Worm (Caenorhabditis elegans): ENCODE results near the gene ham-3.

Gene ham-3

DNA sequence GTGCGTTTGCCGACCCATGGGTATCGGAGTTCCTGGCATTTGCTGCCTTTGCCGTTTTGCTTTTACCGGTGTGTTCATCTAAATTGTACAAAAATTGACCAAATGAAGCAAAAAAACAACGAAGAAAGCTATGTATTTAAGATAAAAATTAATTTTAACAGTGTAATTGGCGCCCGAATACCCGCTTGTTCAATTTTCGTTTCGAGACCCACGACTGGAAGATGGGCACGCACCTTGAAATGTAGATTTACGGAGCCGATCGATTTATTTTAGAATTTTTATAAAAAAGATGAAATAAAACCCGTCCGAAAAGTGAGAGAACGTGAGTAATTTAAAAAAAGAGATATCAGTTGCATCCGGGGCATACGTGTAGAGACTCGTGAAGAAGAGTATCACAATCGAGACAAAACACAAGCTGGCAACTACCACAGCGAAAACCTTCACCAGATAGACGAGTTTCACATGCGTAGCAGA, 32.0 kb upstream of the ham-3 start, which contains the start of gene hal-2:
hal-2 (minus strand) TSS at position 424 of the 474 bp plus-strand sequence.
- TF ChIP-seq ceh-36 (tag; optimal IDR thresholded peaks at IDR 0.05) (no peak), tra-4 (tag; optimal IDR thresholded peaks at IDR 0.05) (no peak), flt-1 (GFP tag; IDR thresholded peaks at IDR 0.05) (no peak), tbx-11 (GFP tag; IDR thresholded peaks at IDR 0.05) (no peak), pes-1 (GFP tag; IDR thresholded peaks at IDR 0.05) (no peak), ceh-13 (GFP tag; optimal IDR thresholded peaks at IDR 0.05) (no peak), tbx-37 (GFP tag; conservative IDR thresholded peaks at IDR 0.05) (no peak), B0310.2 (tag; optimal IDR thresholded peaks at IDR 0.05) (no peak), hmg-4 (GFP tag; optimal IDR thresholded peaks at IDR 0.05) (no peak), hmbx-1 (tag; optimal IDR thresholded peaks at IDR 0.05) (no peak), F13C5.2 (tag; optimal IDR thresholded peaks at IDR 0.05) (no peak), scrt-1 (GFP tag; IDR thresholded peaks at IDR 0.05) (no peak), ama-1 (optimal IDR thresholded peaks at IDR 0.05) (no peak), ets-7 (tag; optimal IDR thresholded peaks at IDR 0.05) (no peak), aly-1 (tag; optimal IDR thresholded peaks at IDR 0.05) (no peak), sea-1 (GFP tag; conservative IDR thresholded peaks at IDR 0.05) (no peak), hnd-1 (tag; optimal IDR thresholded peaks at IDR 0.05) (no peak)

DNA sequence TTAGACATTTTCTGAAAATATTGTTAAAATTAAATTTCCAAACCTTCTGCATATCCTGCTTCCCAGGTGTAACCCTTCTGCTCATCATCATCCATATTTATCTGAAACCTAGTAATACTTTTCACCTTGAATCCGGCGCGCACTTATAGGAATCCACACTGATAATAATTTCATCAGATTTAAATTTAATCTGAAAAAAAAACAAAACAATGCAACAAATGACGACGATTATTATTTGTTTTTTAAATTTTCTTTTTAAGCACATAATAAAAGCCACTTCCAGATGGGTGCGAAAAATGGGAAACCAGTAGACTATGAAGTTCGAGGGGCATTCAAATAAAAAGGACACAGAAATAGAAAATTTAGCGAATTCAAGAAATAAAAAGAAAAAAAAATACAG, 29.9 kb upstream of the ham-3 start, which contains the start of gene gtf-2H2C:
gtf-2H2C (minus strand) TSS at position 101 of the 400 bp plus-strand sequence.
- TF ChIP-seq hmg-4 (GFP tag; optimal IDR thresholded peaks at IDR 0.05) (no peak), tbx-11 (GFP tag; IDR thresholded peaks at IDR 0.05) (no peak)

DNA sequence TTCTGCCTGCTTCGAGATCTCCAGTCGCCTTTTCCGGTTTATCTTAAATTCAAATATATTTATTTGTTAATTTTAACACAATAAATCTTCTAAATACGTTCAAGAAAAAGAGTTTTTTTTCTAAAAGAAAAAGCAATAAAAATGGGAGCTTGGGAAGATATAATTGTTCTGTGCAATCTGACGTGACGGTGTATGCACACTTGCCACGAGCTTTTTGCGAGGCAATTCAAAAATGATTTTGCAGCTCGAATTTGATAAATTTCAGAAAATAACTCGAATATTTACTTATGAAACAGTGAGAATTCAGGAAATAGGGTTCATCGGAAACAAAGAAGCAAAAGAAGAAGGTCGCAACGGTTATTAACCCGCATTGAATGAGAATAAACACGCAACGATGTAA, 27.5 kb upstream of the ham-3 start:
- no peak for TF ChIP-seq ceh-13 (GFP tag; optimal IDR thresholded peaks at IDR 0.05)
- no peak for TF ChIP-seq aly-1 (tag; optimal IDR thresholded peaks at IDR 0.05)
- TF ChIP-seq pes-1 (GFP tag; IDR thresholded peaks at IDR 0.05), result no peak
- TF ChIP-seq tra-4 (tag; optimal IDR thresholded peaks at IDR 0.05), result no peak
- no peak for TF ChIP-seq hmbx-1 (tag; optimal IDR thresholded peaks at IDR 0.05)
- no peak for TF ChIP-seq B0310.2 (tag; optimal IDR thresholded peaks at IDR 0.05)
- TF ChIP-seq hnd-1 (tag; optimal IDR thresholded peaks at IDR 0.05), result no peak
- TF ChIP-seq sea-1 (GFP tag; conservative IDR thresholded peaks at IDR 0.05), result no peak
- no peak for TF ChIP-seq ets-7 (tag; optimal IDR thresholded peaks at IDR 0.05)

DNA sequence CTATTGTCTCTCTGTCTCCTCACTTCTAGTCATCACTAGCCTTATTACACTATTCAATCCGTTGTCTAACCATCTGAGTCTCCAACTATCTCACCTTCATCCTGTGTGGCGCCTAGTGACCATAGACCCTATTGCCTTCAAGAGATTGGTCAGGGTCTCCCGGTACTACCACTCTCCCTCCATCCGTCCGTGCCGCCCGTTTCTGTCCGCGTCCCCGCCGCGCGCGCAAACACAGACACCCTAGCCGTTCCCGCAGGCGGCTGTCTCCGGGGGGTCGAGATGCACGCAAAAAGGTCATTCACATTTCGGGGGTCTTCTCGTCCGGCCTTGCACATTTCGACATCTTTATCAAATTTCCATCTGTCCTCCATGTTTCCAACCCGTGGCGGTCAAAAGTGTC, 26.0 kb upstream of the ham-3 start:
- no peak for TF ChIP-seq ets-7 (tag; optimal IDR thresholded peaks at IDR 0.05)
- no peak for TF ChIP-seq tbx-11 (GFP tag; IDR thresholded peaks at IDR 0.05)
- TF ChIP-seq ceh-36 (tag; optimal IDR thresholded peaks at IDR 0.05), result peak; percentile 43
- TF ChIP-seq hmbx-1 (tag; optimal IDR thresholded peaks at IDR 0.05), result no peak
- TF ChIP-seq hnd-1 (tag; optimal IDR thresholded peaks at IDR 0.05), result no peak
- no peak for TF ChIP-seq pes-1 (GFP tag; IDR thresholded peaks at IDR 0.05)
- TF ChIP-seq hmg-4 (GFP tag; optimal IDR thresholded peaks at IDR 0.05), result peak; percentile 91
- TF ChIP-seq sea-1 (GFP tag; conservative IDR thresholded peaks at IDR 0.05), result no peak
- no peak for TF ChIP-seq flt-1 (GFP tag; IDR thresholded peaks at IDR 0.05)
- peak; percentile 23 for TF ChIP-seq F13C5.2 (tag; optimal IDR thresholded peaks at IDR 0.05)
- TF ChIP-seq scrt-1 (GFP tag; IDR thresholded peaks at IDR 0.05), result no peak
- TF ChIP-seq ceh-13 (GFP tag; optimal IDR thresholded peaks at IDR 0.05), result no peak
- TF ChIP-seq B0310.2 (tag; optimal IDR thresholded peaks at IDR 0.05), result no peak
- TF ChIP-seq ama-1 (optimal IDR thresholded peaks at IDR 0.05), result no peak
- TF ChIP-seq tbx-37 (GFP tag; conservative IDR thresholded peaks at IDR 0.05), result no peak
- no peak for TF ChIP-seq tra-4 (tag; optimal IDR thresholded peaks at IDR 0.05)
- peak; percentile 52 for TF ChIP-seq aly-1 (tag; optimal IDR thresholded peaks at IDR 0.05)

DNA sequence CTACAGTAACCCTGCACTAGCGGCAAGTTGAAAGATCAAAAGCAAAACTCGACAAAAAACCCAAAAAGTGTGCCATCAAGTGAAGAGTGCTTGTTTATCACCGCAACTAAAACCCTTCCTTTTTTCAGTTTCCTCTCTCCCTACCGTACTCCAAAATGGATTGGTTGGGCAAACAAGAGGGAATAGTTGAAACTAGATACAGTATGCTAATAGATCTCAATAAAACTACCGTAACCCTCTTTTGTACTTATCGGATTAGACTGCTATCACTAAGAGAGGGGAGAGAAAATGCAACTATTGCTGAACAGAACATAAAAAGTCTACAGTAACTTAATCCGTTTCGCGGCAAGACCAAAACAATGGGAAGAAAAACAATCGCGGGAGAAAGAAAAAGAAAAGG, 25.2 kb upstream of the ham-3 start:
- TF ChIP-seq ama-1 (optimal IDR thresholded peaks at IDR 0.05) (no peak), ets-7 (tag; optimal IDR thresholded peaks at IDR 0.05) (no peak), pes-1 (GFP tag; IDR thresholded peaks at IDR 0.05) (no peak), hmbx-1 (tag; optimal IDR thresholded peaks at IDR 0.05) (no peak), sea-1 (GFP tag; conservative IDR thresholded peaks at IDR 0.05) (no peak), tbx-37 (GFP tag; conservative IDR thresholded peaks at IDR 0.05) (no peak), ceh-36 (tag; optimal IDR thresholded peaks at IDR 0.05) (no peak), hnd-1 (tag; optimal IDR thresholded peaks at IDR 0.05) (no peak), B0310.2 (tag; optimal IDR thresholded peaks at IDR 0.05) (no peak), ceh-13 (GFP tag; optimal IDR thresholded peaks at IDR 0.05) (no peak), tbx-11 (GFP tag; IDR thresholded peaks at IDR 0.05) (no peak), aly-1 (tag; optimal IDR thresholded peaks at IDR 0.05) (no peak), hmg-4 (GFP tag; optimal IDR thresholded peaks at IDR 0.05) (no peak)

DNA sequence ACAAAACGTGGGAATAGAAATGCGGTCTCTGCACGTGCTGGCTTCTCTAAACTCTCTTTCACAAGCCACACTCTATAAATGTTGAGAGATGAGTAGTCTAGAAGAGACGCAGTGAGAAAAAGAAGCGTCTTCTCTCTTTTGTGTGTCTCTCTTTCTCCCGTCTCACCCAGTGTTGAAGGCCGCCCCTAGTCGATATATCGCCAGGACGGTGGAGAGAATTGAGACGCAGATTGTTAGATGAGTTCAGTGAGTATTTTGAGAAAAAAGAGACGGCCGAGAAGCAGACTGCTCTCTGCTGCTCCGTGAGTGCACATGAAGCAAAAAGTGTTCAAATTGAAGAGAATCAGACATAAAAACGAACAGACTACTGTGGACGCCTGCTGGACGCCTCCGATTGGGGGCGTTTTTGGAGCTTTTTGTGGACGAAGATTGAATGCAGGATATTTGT, 24.0 kb upstream of the ham-3 start:
- TF ChIP-seq ceh-36 (tag; optimal IDR thresholded peaks at IDR 0.05), result no peak
- TF ChIP-seq hmg-4 (GFP tag; optimal IDR thresholded peaks at IDR 0.05), result peak; percentile 57

DNA sequence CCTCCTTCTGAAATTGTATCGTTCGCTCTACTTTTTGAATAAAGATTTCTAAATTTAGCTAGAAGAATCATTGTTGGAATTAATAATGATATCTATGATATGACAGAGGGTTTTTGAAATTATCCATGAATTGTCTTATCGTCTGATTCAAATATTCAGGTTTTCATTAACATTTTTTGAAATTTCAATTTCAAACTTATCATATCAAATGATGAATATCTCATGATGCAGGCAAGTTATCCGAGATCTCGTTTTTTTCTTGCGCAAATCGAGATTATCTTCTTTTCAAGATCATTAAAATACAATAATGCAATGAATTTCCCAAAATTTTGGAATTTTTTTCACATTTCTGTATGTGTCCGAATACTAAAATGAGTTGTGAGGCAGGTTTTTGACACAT, 22.6 kb upstream of the ham-3 start, which contains the start of gene spop-1:
spop-1 (minus strand) TSS at position 101 of the 400 bp plus-strand sequence.
- no peak for TF ChIP-seq tra-4 (tag; optimal IDR thresholded peaks at IDR 0.05)
- no peak for TF ChIP-seq ets-7 (tag; optimal IDR thresholded peaks at IDR 0.05)
- no peak for TF ChIP-seq F13C5.2 (tag; optimal IDR thresholded peaks at IDR 0.05)
- TF ChIP-seq hmbx-1 (tag; optimal IDR thresholded peaks at IDR 0.05), result no peak
- no peak for TF ChIP-seq tbx-11 (GFP tag; IDR thresholded peaks at IDR 0.05)
- TF ChIP-seq sea-1 (GFP tag; conservative IDR thresholded peaks at IDR 0.05), result no peak
- no peak for TF ChIP-seq hnd-1 (tag; optimal IDR thresholded peaks at IDR 0.05)
- TF ChIP-seq flt-1 (GFP tag; IDR thresholded peaks at IDR 0.05), result no peak
- no peak for TF ChIP-seq ceh-13 (GFP tag; optimal IDR thresholded peaks at IDR 0.05)
- TF ChIP-seq B0310.2 (tag; optimal IDR thresholded peaks at IDR 0.05), result no peak
- no peak for TF ChIP-seq pes-1 (GFP tag; IDR thresholded peaks at IDR 0.05)
- no peak for TF ChIP-seq ceh-36 (tag; optimal IDR thresholded peaks at IDR 0.05)
- no peak for TF ChIP-seq aly-1 (tag; optimal IDR thresholded peaks at IDR 0.05)
- no peak for TF ChIP-seq tbx-37 (GFP tag; conservative IDR thresholded peaks at IDR 0.05)
- TF ChIP-seq scrt-1 (GFP tag; IDR thresholded peaks at IDR 0.05), result no peak
- TF ChIP-seq ama-1 (optimal IDR thresholded peaks at IDR 0.05), result no peak

- TF ChIP-seq hmbx-1 (tag; optimal IDR thresholded peaks at IDR 0.05) (no peak), scrt-1 (GFP tag; IDR thresholded peaks at IDR 0.05) (no peak), hmg-4 (GFP tag; optimal IDR thresholded peaks at IDR 0.05) (no peak), B0310.2 (tag; optimal IDR thresholded peaks at IDR 0.05) (no peak), pes-1 (GFP tag; IDR thresholded peaks at IDR 0.05) (no peak), ama-1 (optimal IDR thresholded peaks at IDR 0.05) (no peak), F13C5.2 (tag; optimal IDR thresholded peaks at IDR 0.05) (no peak), tbx-37 (GFP tag; conservative IDR thresholded peaks at IDR 0.05) (no peak), ceh-13 (GFP tag; optimal IDR thresholded peaks at IDR 0.05) (no peak), hnd-1 (tag; optimal IDR thresholded peaks at IDR 0.05) (no peak), aly-1 (tag; optimal IDR thresholded peaks at IDR 0.05) (no peak), ets-7 (tag; optimal IDR thresholded peaks at IDR 0.05) (no peak), tra-4 (tag; optimal IDR thresholded peaks at IDR 0.05) (no peak), flt-1 (GFP tag; IDR thresholded peaks at IDR 0.05) (no peak)
Measured at ce11 chrIII:10101352-10101751, 19.2 kb upstream of the ham-3 start, which contains the start of gene kel-10. TSS of gene kel-10 (minus strand) at chrIII:10101452.
